Worm (Caenorhabditis elegans) whole organism, midembryonic: ENCODE measurements around the gene sdz-11.

Source experiments
- T22C8.4 ChIP-seq: fragments of 200-800 bp; sonication (Bioruptor generic); IDR thresholded peaks from 2 replicates; pipeline ENCODE4 v1.3.6; 2022; ENCODE audit warnings: missing genetic modification characterization, missing compliant biosample characterization
- cog-1 ChIP-seq: sonication (generic microtip); optimal IDR thresholded peaks from 2 replicates; lab custom pipeline; 2016; ENCODE audit warnings: missing genetic modification characterization, missing compliant biosample characterization
- flt-1 ChIP-seq: fragments of 200-800 bp; sonication (Bioruptor generic); IDR thresholded peaks from 2 replicates; pipeline ENCODE4 v1.3.6; 2022; ENCODE audit warnings: missing genetic modification characterization, missing compliant biosample characterization
- med-1 ChIP-seq: sonication (generic microtip); optimal IDR thresholded peaks from 2 replicates; lab custom pipeline; 2017; ENCODE audit warnings: missing genetic modification characterization, mild to moderate bottlenecking, missing compliant biosample characterization, antibody characterized with exemption, missing genetic modification reagents; ENCODE audit not compliant: insufficient read depth

ce11 chrII:3777802-3778201 lies 25.7 kb upstream of the sdz-11 start:
- TF ChIP-seq med-1 (GFP tag; lab: Kevin White, UChicago) (no peak), cog-1 (tag; lab: Kevin White, UChicago) (no peak), flt-1 (no peak), T22C8.4 (GFP tag; lab: Robert Waterston, UW) (no peak)
